Fruit fly (Drosophila melanogaster): ENCODE results near the gene CG5126.

The CG5126 gene

dm6 chr2L:1214465-1214864 is 30.6 kb upstream of the CG5126 start (continued):
- TF ChIP-seq dmrt11E (tag; optimal IDR thresholded peaks at IDR 0.05) (peak; percentile 34), D19B (GFP tag; optimal IDR thresholded peaks at IDR 0.05) (no peak), HLH3B (GFP tag; IDR thresholded peaks at IDR 0.05) (peak; percentile 72), wek (GFP tag; optimal IDR thresholded peaks at IDR 0.05) (no peak), Ada2b (GFP tag; IDR thresholded peaks at IDR 0.05) (peak; percentile 61), tap (tag; optimal IDR thresholded peaks at IDR 0.05) (peak; percentile 20), CG9437 (GFP tag; optimal IDR thresholded peaks at IDR 0.05) (peak; percentile 8), CG8290 (GFP tag; optimal IDR thresholded peaks at IDR 0.05) (no peak), CG8290 (tag; optimal IDR thresholded peaks at IDR 0.05) (peak in 1 of 2 experiments; percentile 11), croc (GFP tag; conservative IDR thresholded peaks at IDR 0.05) (no peak; the same call in 2 of the 3 replicates), CoRest (tag; optimal IDR thresholded peaks at IDR 0.05) (peak; percentile 32), Vsx1 (GFP tag; optimal IDR thresholded peaks at IDR 0.05) (no peak), D19A (tag; optimal IDR thresholded peaks at IDR 0.05) (peak; percentile 28), inv (GFP tag; IDR thresholded peaks at IDR 0.05; ENCODE audit: partially characterized antibody) (no peak), CG9876 (GFP tag; optimal IDR thresholded peaks at IDR 0.05) (no peak), cg (GFP tag; optimal IDR thresholded peaks at IDR 0.05) (no peak), pan (optimal IDR thresholded peaks at IDR 0.05) (no peak), pan (GFP tag; optimal IDR thresholded peaks at IDR 0.05 in 1 of 2, IDR thresholded peaks at IDR 0.05 in 1 of 2) (peak in 1 of 2 experiments; percentile 69), Oli (tag; optimal IDR thresholded peaks at IDR 0.05) (peak; percentile 58), Awh (GFP tag; IDR thresholded peaks at IDR 0.05) (peak; percentile 33; the same call in 1 of the 2 replicates), CG2889 (GFP tag; IDR thresholded peaks at IDR 0.05) (0 out of 3 replicates have a peak, but pooled peaks have one; percentile 44), zfh2 (GFP tag; optimal IDR thresholded peaks at IDR 0.05) (no peak), Chrac-16 (GFP tag; optimal IDR thresholded peaks at IDR 0.05) (peak; percentile 18), cato (GFP tag; optimal IDR thresholded peaks at IDR 0.05; ENCODE audit: borderline replicate concordance) (no peak), grn (GFP tag; optimal IDR thresholded peaks at IDR 0.05) (no peak), cwo (GFP tag; optimal IDR thresholded peaks at IDR 0.05) (peak; percentile 32), Xbp1 (GFP tag; optimal IDR thresholded peaks at IDR 0.05) (peak; percentile 48), CG32772 (GFP tag; IDR thresholded peaks at IDR 0.05) (peak; percentile 34; the same call in 1 of the 2 replicates), CG2875 (GFP tag; optimal IDR thresholded peaks at IDR 0.05) (peak; percentile 7), CG9727 (GFP tag; optimal IDR thresholded peaks at IDR 0.05) (peak; percentile 6), ind (GFP tag; optimal IDR thresholded peaks at IDR 0.05) (peak; percentile 22), CG15269 (tag; optimal IDR thresholded peaks at IDR 0.05) (peak; percentile 50), bab2 (GFP tag; optimal IDR thresholded peaks at IDR 0.05) (peak; percentile 19), bcd (GFP tag; optimal IDR thresholded peaks at IDR 0.05) (peak; percentile 40), wdn (GFP tag; IDR thresholded peaks at IDR 0.05) (0 out of 2 replicates have a peak, but pooled peaks have one; percentile 25), al (GFP tag; IDR thresholded peaks at IDR 0.05) (0 out of 2 replicates have a peak, but pooled peaks have one; percentile 20), Ets97D (GFP tag; optimal IDR thresholded peaks at IDR 0.05) (no peak), CG18764 (GFP tag; optimal IDR thresholded peaks at IDR 0.05) (no peak), insv (GFP tag; optimal IDR thresholded peaks at IDR 0.05) (no peak), CG18599 (GFP tag; optimal IDR thresholded peaks at IDR 0.05) (peak; percentile 72), CG16813 (GFP tag; IDR thresholded peaks at IDR 0.05; ENCODE audit: partially characterized antibody) (no peak), CG14441 (GFP tag; IDR thresholded peaks at IDR 0.05) (peak; percentile 58), Sox102F (GFP tag; optimal IDR thresholded peaks at IDR 0.05) (peak; percentile 62), CG11247 (GFP tag; IDR thresholded peaks at IDR 0.05) (peak; percentile 42; the same call in 1 of the 2 replicates), CG17829 (tag; optimal IDR thresholded peaks at IDR 0.05) (peak; percentile 13), ranshi (GFP tag; IDR thresholded peaks at IDR 0.05) (peak; percentile 61; the same call in 1 of the 2 replicates), CG7839 (tag; optimal IDR thresholded peaks at IDR 0.05) (peak; percentile 57), hkb (optimal IDR thresholded peaks at IDR 0.05) (no peak), hkb (GFP tag; IDR thresholded peaks at IDR 0.05) (peak; percentile 70), Sin3A (optimal IDR thresholded peaks at IDR 0.05) (no peak), sens (GFP tag) (peak; percentile 82), CG32532 (GFP tag; IDR thresholded peaks at IDR 0.05) (peak; percentile 26; the same call in 1 of the 2 replicates)

All from whole organism, embryonic.